Worm (Caenorhabditis elegans): ENCODE data around the gene ptr-18.

- TF ChIP-seq sea-1 (GFP tag; conservative IDR thresholded peaks at IDR 0.05) (no peak), hnd-1 (tag; optimal IDR thresholded peaks at IDR 0.05) (no peak), ceh-13 (GFP tag; optimal IDR thresholded peaks at IDR 0.05) (no peak), ama-1 (optimal IDR thresholded peaks at IDR 0.05) (no peak), flt-1 (GFP tag; IDR thresholded peaks at IDR 0.05) (no peak), ceh-36 (tag; optimal IDR thresholded peaks at IDR 0.05) (no peak), ets-7 (tag; optimal IDR thresholded peaks at IDR 0.05) (no peak), pes-1 (GFP tag; IDR thresholded peaks at IDR 0.05) (no peak)
Observed at ce11 chrII:13012684-13013083, 47.3 kb downstream of the ptr-18 start.

All from whole organism, early embryonic.